Fruit fly (Drosophila melanogaster) whole organism, pupa: ENCODE measurements around the gene fig.

Experiments
- CG10348 ChIP-seq: fragments of 200-800 bp; sonication (Bioruptor generic); IDR thresholded peaks from 2 replicates; pipeline ENCODE4 v1.3.6; 2022; ENCODE audit warnings: missing biosample characterization, missing genetic modification characterization
- CG12605 ChIP-seq: fragments of 200-800 bp; sonication (Bioruptor generic); IDR thresholded peaks from 2 replicates; pipeline ENCODE4 v1.3.6; 2022; ENCODE audit warnings: missing biosample characterization, missing genetic modification characterization
- CG13204 ChIP-seq: fragments of 200-800 bp; sonication (Bioruptor generic); optimal IDR thresholded peaks from 2 replicates; lab custom pipeline; 2018; ENCODE audit warnings: missing biosample characterization, mild to moderate bottlenecking, missing genetic modification characterization, moderate library complexity
- CG14655 ChIP-seq: fragments of 200-800 bp; sonication (Bioruptor generic); optimal IDR thresholded peaks from 3 replicates; lab custom pipeline; 2017; ENCODE audit warnings: mild to moderate bottlenecking, missing biosample characterization, missing genetic modification reagents, missing genetic modification characterization
- CG15710 ChIP-seq: fragments of 200-800 bp; sonication (Bioruptor generic); optimal IDR thresholded peaks from 2 replicates; lab custom pipeline; 2018; ENCODE audit warnings: missing biosample characterization, mild to moderate bottlenecking, missing genetic modification characterization, moderate library complexity
- CG17806 ChIP-seq: fragments of 200-800 bp; sonication (Bioruptor generic); optimal IDR thresholded peaks from 2 replicates; lab custom pipeline; 2018; ENCODE audit warnings: missing biosample characterization, mild to moderate bottlenecking, missing genetic modification characterization, moderate library complexity
- CG32121 ChIP-seq: fragments of 200-800 bp; sonication (Bioruptor generic); IDR thresholded peaks from 2 replicates; pipeline ENCODE4 v1.3.6; 2022; ENCODE audit warnings: missing biosample characterization, missing genetic modification characterization
- CG34367 ChIP-seq: fragments of 200-800 bp; sonication (Bioruptor generic); optimal IDR thresholded peaks from 2 replicates; lab custom pipeline; 2018; ENCODE audit warnings: missing biosample characterization, mild to moderate bottlenecking, missing genetic modification characterization
- CG4496 ChIP-seq: fragments of 200-800 bp; sonication (Bioruptor generic); IDR thresholded peaks from 3 replicates; pipeline ENCODE4 v1.3.6; 2022; ENCODE audit warnings: missing biosample characterization, missing genetic modification characterization
- CG8159 ChIP-seq: fragments of 200-800 bp; sonication (Bioruptor generic); optimal IDR thresholded peaks from 3 replicates; lab custom pipeline; 2018; ENCODE audit warnings: missing biosample characterization, mild to moderate bottlenecking, missing genetic modification characterization, moderate library complexity
- CG8301 ChIP-seq: fragments of 200-800 bp; sonication (Bioruptor generic); optimal IDR thresholded peaks from 2 replicates; lab custom pipeline; 2018; ENCODE audit warnings: missing biosample characterization, mild to moderate bottlenecking, missing genetic modification characterization
- CG9948 ChIP-seq: fragments of 200-800 bp; sonication (Bioruptor generic); optimal IDR thresholded peaks from 2 replicates; lab custom pipeline; 2018; ENCODE audit warnings: missing biosample characterization, mild to moderate bottlenecking, missing genetic modification characterization, moderate library complexity
- D1 ChIP-seq: fragments of 200-800 bp; sonication (Bioruptor generic); optimal IDR thresholded peaks from 2 replicates; lab custom pipeline; 2018; ENCODE audit warnings: missing biosample characterization, mild to moderate bottlenecking, missing genetic modification characterization, moderate library complexity
- EcR ChIP-seq: fragments of 200-800 bp; sonication (Bioruptor generic); optimal IDR thresholded peaks from 3 replicates; lab custom pipeline; 2019; ENCODE audit warnings: missing biosample characterization, missing genetic modification characterization, mild to moderate bottlenecking, moderate library complexity, missing genetic modification reagents
- Ets98B ChIP-seq: fragments of 200-800 bp; sonication (Bioruptor generic); IDR thresholded peaks from 2 replicates; pipeline ENCODE4 v1.3.6; 2022; ENCODE audit warnings: missing biosample characterization, missing genetic modification characterization
- Pif1A ChIP-seq: fragments of 200-800 bp; sonication (Bioruptor generic); optimal IDR thresholded peaks from 3 replicates; lab custom pipeline; 2016; ENCODE audit warnings: missing biosample characterization, missing genetic modification characterization
- Pif1B ChIP-seq: fragments of 200-800 bp; sonication (Bioruptor generic); optimal IDR thresholded peaks from 3 replicates; lab custom pipeline; 2016; ENCODE audit warnings: missing biosample characterization, missing genetic modification characterization
- Snoo ChIP-seq: fragments of 200-800 bp; sonication (Bioruptor generic); optimal IDR thresholded peaks from 3 replicates; lab custom pipeline; 2017; ENCODE audit warnings: missing biosample characterization, mild to moderate bottlenecking, missing genetic modification characterization, inconsistent platforms
- fd96Ca ChIP-seq: fragments of 200-800 bp; sonication (Bioruptor generic); IDR thresholded peaks from 3 replicates; pipeline ENCODE4 v1.3.6; 2022; ENCODE audit warnings: missing biosample characterization, missing genetic modification characterization
- gl ChIP-seq: fragments of 200-800 bp; sonication (Bioruptor generic); optimal IDR thresholded peaks from 2 replicates; lab custom pipeline; 2018; ENCODE audit warnings: missing biosample characterization, mild to moderate bottlenecking, missing genetic modification characterization
- rn ChIP-seq: fragments of 200-800 bp; sonication (Bioruptor generic); IDR thresholded peaks from 2 replicates; pipeline ENCODE4 v1.3.6; 2022; ENCODE audit warnings: missing biosample characterization, missing genetic modification characterization

The fig gene

dm6 chr3R:29757681-29758080 is 22.6 kb downstream of the fig start:
- peak; percentile 10 for TF ChIP-seq D1 (tag; lab: Kevin White, UChicago)
- TF ChIP-seq CG14655 (GFP tag; lab: Kevin White, UChicago) = peak; percentile 63
- peak; percentile 34 for TF ChIP-seq CG9948 (tag; lab: Kevin White, UChicago)
- TF ChIP-seq CG34367 (tag; lab: Kevin White, UChicago) = no peak
- TF ChIP-seq Snoo (tag; lab: Kevin White, UChicago) = peak; percentile 5
- peak; percentile 38 for TF ChIP-seq Ets98B (GFP tag; lab: Robert Waterston, UW)
- peak; percentile 55 for TF ChIP-seq CG8301 (tag; lab: Kevin White, UChicago)
- TF ChIP-seq CG10348 (GFP tag; lab: Robert Waterston, UW) = no peak
- TF ChIP-seq Pif1A (GFP tag; lab: Kevin White, UChicago) = no peak
- no peak for TF ChIP-seq EcR (GFP tag; lab: Kevin White, UChicago)
- TF ChIP-seq CG8159 (tag; lab: Kevin White, UChicago) = peak; percentile 53
- TF ChIP-seq CG15710 (tag; lab: Kevin White, UChicago) = peak; percentile 38
- TF ChIP-seq rn = no peak
- no peak for TF ChIP-seq gl (tag; lab: Kevin White, UChicago)
- no peak for TF ChIP-seq CG13204 (GFP tag; lab: Kevin White, UChicago)
- peak; percentile 72 for TF ChIP-seq fd96Ca (GFP tag; lab: Robert Waterston, UW)
- no peak for TF ChIP-seq CG12605 (GFP tag; lab: Robert Waterston, UW)
- TF ChIP-seq Pif1B (GFP tag; lab: Kevin White, UChicago) = peak; percentile 47
- peak; percentile 37 for TF ChIP-seq CG32121 (GFP tag; lab: Robert Waterston, UW)
- TF ChIP-seq CG17806 = peak; percentile 42
- peak; percentile 71 for TF ChIP-seq CG4496 (GFP tag; lab: Robert Waterston, UW)

- TF ChIP-seq CG9948 (tag; lab: Kevin White, UChicago) (no peak), Pif1B (GFP tag; lab: Kevin White, UChicago) (no peak), Pif1A (GFP tag; lab: Kevin White, UChicago) (peak; percentile 62), D1 (tag; lab: Kevin White, UChicago) (no peak), CG13204 (GFP tag; lab: Kevin White, UChicago) (peak; percentile 83), CG4496 (GFP tag; lab: Robert Waterston, UW) (peak; percentile 36; the same call in 2 of the 3 replicates), CG12605 (GFP tag; lab: Robert Waterston, UW) (peak; percentile 40), gl (tag; lab: Kevin White, UChicago) (peak; percentile 74), CG14655 (GFP tag; lab: Kevin White, UChicago) (no peak), CG10348 (GFP tag; lab: Robert Waterston, UW) (no peak), fd96Ca (GFP tag; lab: Robert Waterston, UW) (peak; percentile 49), Snoo (tag; lab: Kevin White, UChicago) (no peak), CG32121 (GFP tag; lab: Robert Waterston, UW) (no peak; the same call in 1 of the 2 replicates), CG34367 (tag; lab: Kevin White, UChicago) (peak; percentile 52), CG15710 (tag; lab: Kevin White, UChicago) (no peak), rn (0 out of 2 replicates have a peak, but pooled peaks have one; percentile 18), CG17806 (no peak), CG8301 (tag; lab: Kevin White, UChicago) (no peak), CG8159 (tag; lab: Kevin White, UChicago) (no peak), EcR (GFP tag; lab: Kevin White, UChicago) (peak; percentile 35), Ets98B (GFP tag; lab: Robert Waterston, UW) (peak; percentile 37; the same call in 1 of the 2 replicates)
- TF ChIP-seq, all 21 proteins: peak for 10
Observed at dm6 chr3R:29757226-29757625, 23.0 kb downstream of the fig start.

dm6 chr3R:29756153-29756552 is 24.1 kb downstream of the fig start:
- no peak for TF ChIP-seq CG4496 (GFP tag; lab: Robert Waterston, UW)
- no peak for TF ChIP-seq CG9948 (tag; lab: Kevin White, UChicago)
- no peak for TF ChIP-seq CG14655 (GFP tag; lab: Kevin White, UChicago)
- no peak for TF ChIP-seq CG32121 (GFP tag; lab: Robert Waterston, UW)
- TF ChIP-seq, all 21 proteins: peak for 0

dm6 chr3R:29755248-29755647 is 25.0 kb downstream of the fig start:
- TF ChIP-seq EcR (GFP tag; lab: Kevin White, UChicago) = no peak
- TF ChIP-seq CG4496 (GFP tag; lab: Robert Waterston, UW) = peak; percentile 83
- peak; percentile 3 for TF ChIP-seq CG15710 (tag; lab: Kevin White, UChicago)
- peak; percentile 33; the same call in 1 of the 2 replicates for TF ChIP-seq CG10348 (GFP tag; lab: Robert Waterston, UW)
- TF ChIP-seq Snoo (tag; lab: Kevin White, UChicago) = no peak
- TF ChIP-seq Pif1A (GFP tag; lab: Kevin White, UChicago) = no peak
- TF ChIP-seq CG17806 = no peak
- TF ChIP-seq CG8159 (tag; lab: Kevin White, UChicago) = no peak
- peak; percentile 90 for TF ChIP-seq fd96Ca (GFP tag; lab: Robert Waterston, UW)
- TF ChIP-seq Pif1B (GFP tag; lab: Kevin White, UChicago) = no peak
- peak; percentile 7 for TF ChIP-seq CG9948 (tag; lab: Kevin White, UChicago)
- peak; percentile 87 for TF ChIP-seq CG32121 (GFP tag; lab: Robert Waterston, UW)
- no peak for TF ChIP-seq CG34367 (tag; lab: Kevin White, UChicago)
- TF ChIP-seq CG12605 (GFP tag; lab: Robert Waterston, UW) = peak; percentile 40; the same call in 1 of the 2 replicates
- TF ChIP-seq CG13204 (GFP tag; lab: Kevin White, UChicago) = no peak
- peak; percentile 87 for TF ChIP-seq Ets98B (GFP tag; lab: Robert Waterston, UW)
- TF ChIP-seq rn = 0 out of 2 replicates have a peak, but pooled peaks have one; percentile 52
- TF ChIP-seq, all 21 proteins: peak for 9
